Fruit fly (Drosophila melanogaster) whole organism, pupa: Measurements from ENCODE around the gene CG6126.

Experiments used
- CG10348 ChIP-seq: fragments of 200-800 bp; sonication (Bioruptor generic); IDR thresholded peaks from 2 replicates; pipeline ENCODE4 v1.3.6; 2022; ENCODE audit warnings: missing biosample characterization, missing genetic modification characterization
- CG12605 ChIP-seq: fragments of 200-800 bp; sonication (Bioruptor generic); IDR thresholded peaks from 2 replicates; pipeline ENCODE4 v1.3.6; 2022; ENCODE audit warnings: missing biosample characterization, missing genetic modification characterization
- CG13204 ChIP-seq: fragments of 200-800 bp; sonication (Bioruptor generic); optimal IDR thresholded peaks from 2 replicates; lab custom pipeline; 2018; ENCODE audit warnings: missing biosample characterization, mild to moderate bottlenecking, missing genetic modification characterization, moderate library complexity
- CG14655 ChIP-seq: fragments of 200-800 bp; sonication (Bioruptor generic); optimal IDR thresholded peaks from 3 replicates; lab custom pipeline; 2017; ENCODE audit warnings: mild to moderate bottlenecking, missing biosample characterization, missing genetic modification reagents, missing genetic modification characterization
- CG15710 ChIP-seq: fragments of 200-800 bp; sonication (Bioruptor generic); optimal IDR thresholded peaks from 2 replicates; lab custom pipeline; 2018; ENCODE audit warnings: missing biosample characterization, mild to moderate bottlenecking, missing genetic modification characterization, moderate library complexity
- CG17806 ChIP-seq: fragments of 200-800 bp; sonication (Bioruptor generic); optimal IDR thresholded peaks from 2 replicates; lab custom pipeline; 2018; ENCODE audit warnings: missing biosample characterization, mild to moderate bottlenecking, missing genetic modification characterization, moderate library complexity
- CG32121 ChIP-seq: fragments of 200-800 bp; sonication (Bioruptor generic); IDR thresholded peaks from 2 replicates; pipeline ENCODE4 v1.3.6; 2022; ENCODE audit warnings: missing biosample characterization, missing genetic modification characterization
- CG34367 ChIP-seq: fragments of 200-800 bp; sonication (Bioruptor generic); optimal IDR thresholded peaks from 2 replicates; lab custom pipeline; 2018; ENCODE audit warnings: missing biosample characterization, mild to moderate bottlenecking, missing genetic modification characterization
- CG4496 ChIP-seq: fragments of 200-800 bp; sonication (Bioruptor generic); IDR thresholded peaks from 3 replicates; pipeline ENCODE4 v1.3.6; 2022; ENCODE audit warnings: missing biosample characterization, missing genetic modification characterization
- CG8159 ChIP-seq: fragments of 200-800 bp; sonication (Bioruptor generic); optimal IDR thresholded peaks from 3 replicates; lab custom pipeline; 2018; ENCODE audit warnings: missing biosample characterization, mild to moderate bottlenecking, missing genetic modification characterization, moderate library complexity
- CG8301 ChIP-seq: fragments of 200-800 bp; sonication (Bioruptor generic); optimal IDR thresholded peaks from 2 replicates; lab custom pipeline; 2018; ENCODE audit warnings: missing biosample characterization, mild to moderate bottlenecking, missing genetic modification characterization
- CG9948 ChIP-seq: fragments of 200-800 bp; sonication (Bioruptor generic); optimal IDR thresholded peaks from 2 replicates; lab custom pipeline; 2018; ENCODE audit warnings: missing biosample characterization, mild to moderate bottlenecking, missing genetic modification characterization, moderate library complexity
- D1 ChIP-seq: fragments of 200-800 bp; sonication (Bioruptor generic); optimal IDR thresholded peaks from 2 replicates; lab custom pipeline; 2018; ENCODE audit warnings: missing biosample characterization, mild to moderate bottlenecking, missing genetic modification characterization, moderate library complexity
- EcR ChIP-seq: fragments of 200-800 bp; sonication (Bioruptor generic); optimal IDR thresholded peaks from 3 replicates; lab custom pipeline; 2019; ENCODE audit warnings: missing biosample characterization, missing genetic modification characterization, mild to moderate bottlenecking, moderate library complexity, missing genetic modification reagents
- Ets98B ChIP-seq: fragments of 200-800 bp; sonication (Bioruptor generic); IDR thresholded peaks from 2 replicates; pipeline ENCODE4 v1.3.6; 2022; ENCODE audit warnings: missing biosample characterization, missing genetic modification characterization
- Pif1A ChIP-seq: fragments of 200-800 bp; sonication (Bioruptor generic); optimal IDR thresholded peaks from 3 replicates; lab custom pipeline; 2016; ENCODE audit warnings: missing biosample characterization, missing genetic modification characterization
- Pif1B ChIP-seq: fragments of 200-800 bp; sonication (Bioruptor generic); optimal IDR thresholded peaks from 3 replicates; lab custom pipeline; 2016; ENCODE audit warnings: missing biosample characterization, missing genetic modification characterization
- Snoo ChIP-seq: fragments of 200-800 bp; sonication (Bioruptor generic); optimal IDR thresholded peaks from 3 replicates; lab custom pipeline; 2017; ENCODE audit warnings: missing biosample characterization, mild to moderate bottlenecking, missing genetic modification characterization, inconsistent platforms
- fd96Ca ChIP-seq: fragments of 200-800 bp; sonication (Bioruptor generic); IDR thresholded peaks from 3 replicates; pipeline ENCODE4 v1.3.6; 2022; ENCODE audit warnings: missing biosample characterization, missing genetic modification characterization
- gl ChIP-seq: fragments of 200-800 bp; sonication (Bioruptor generic); optimal IDR thresholded peaks from 2 replicates; lab custom pipeline; 2018; ENCODE audit warnings: missing biosample characterization, mild to moderate bottlenecking, missing genetic modification characterization
- rn ChIP-seq: fragments of 200-800 bp; sonication (Bioruptor generic); IDR thresholded peaks from 2 replicates; pipeline ENCODE4 v1.3.6; 2022; ENCODE audit warnings: missing biosample characterization, missing genetic modification characterization

Gene CG6126

dm6 chr3R:16223252-16224037 lies 20.6 kb upstream of the CG6126 start:
- 0 out of 2 replicates have a peak, but pooled peaks have one; percentile 17 for TF ChIP-seq rn
- TF ChIP-seq CG12605 (GFP tag; lab: Robert Waterston, UW), result no peak
- peak; percentile 36 for TF ChIP-seq Pif1A (GFP tag; lab: Kevin White, UChicago)
- TF ChIP-seq CG8159 (tag; lab: Kevin White, UChicago), result peak; percentile 91
- peak; percentile 92 for TF ChIP-seq CG13204
- no peak for TF ChIP-seq Snoo
- 0 out of 3 replicates have a peak, but pooled peaks have one; percentile 19 for TF ChIP-seq fd96Ca
- peak; percentile 93 for TF ChIP-seq CG8301 (tag; lab: Kevin White, UChicago)
- peak; percentile 89 for TF ChIP-seq D1 (tag; lab: Kevin White, UChicago)
- peak; percentile 25 for TF ChIP-seq Pif1B (GFP tag; lab: Kevin White, UChicago)
- TF ChIP-seq CG9948 (tag; lab: Kevin White, UChicago), result peak; percentile 91
- TF ChIP-seq Ets98B (GFP tag; lab: Robert Waterston, UW), result no peak; the same call in 1 of the 2 replicates
- no peak for TF ChIP-seq CG32121 (GFP tag; lab: Robert Waterston, UW)
- no peak for TF ChIP-seq CG10348 (GFP tag; lab: Robert Waterston, UW)
- TF ChIP-seq CG15710 (tag; lab: Kevin White, UChicago), result peak; percentile 81
- TF ChIP-seq CG34367 (tag; lab: Kevin White, UChicago), result peak; percentile 77
- peak; percentile 77 for TF ChIP-seq EcR (GFP tag; lab: Kevin White, UChicago)
- TF ChIP-seq CG17806 (tag; lab: Kevin White, UChicago), result peak; percentile 91
- 0 out of 3 replicates have a peak, but pooled peaks have one; percentile 34 for TF ChIP-seq CG4496
- peak; percentile 91 for TF ChIP-seq CG14655 (GFP tag; lab: Kevin White, UChicago)
- TF ChIP-seq gl, result peak; percentile 34

dm6 chr3R:16222300-16222903 lies 19.5 kb upstream of the CG6126 start:
- peak; percentile 98 for TF ChIP-seq CG8301 (tag; lab: Kevin White, UChicago)
- TF ChIP-seq gl, result peak; percentile 92
- TF ChIP-seq CG15710 (tag; lab: Kevin White, UChicago), result peak; percentile 94
- peak; percentile 99 for TF ChIP-seq Pif1A (GFP tag; lab: Kevin White, UChicago)
- TF ChIP-seq fd96Ca, result peak; percentile 100
- TF ChIP-seq Pif1B (GFP tag; lab: Kevin White, UChicago), result peak; percentile 99
- peak; percentile 93 for TF ChIP-seq CG9948 (tag; lab: Kevin White, UChicago)
- peak; percentile 87 for TF ChIP-seq Snoo
- TF ChIP-seq CG34367 (tag; lab: Kevin White, UChicago), result peak; percentile 94
- TF ChIP-seq EcR (GFP tag; lab: Kevin White, UChicago), result peak; percentile 84
- TF ChIP-seq CG32121 (GFP tag; lab: Robert Waterston, UW), result peak; percentile 100
- peak; percentile 97 for TF ChIP-seq CG17806 (tag; lab: Kevin White, UChicago)
- peak; percentile 96 for TF ChIP-seq CG14655 (GFP tag; lab: Kevin White, UChicago)
- peak; percentile 92 for TF ChIP-seq CG8159 (tag; lab: Kevin White, UChicago)
- TF ChIP-seq D1 (tag; lab: Kevin White, UChicago), result peak; percentile 47
- peak; percentile 99 for TF ChIP-seq CG12605 (GFP tag; lab: Robert Waterston, UW)
- peak; percentile 100 for TF ChIP-seq Ets98B (GFP tag; lab: Robert Waterston, UW)
- TF ChIP-seq CG4496, result peak; percentile 100
- TF ChIP-seq rn, result peak; percentile 98
- peak; percentile 84 for TF ChIP-seq CG13204
- TF ChIP-seq CG10348 (GFP tag; lab: Robert Waterston, UW), result peak; percentile 98
- TF ChIP-seq, all 21 proteins: peak for 21

dm6 chr3R:16221359-16222299 lies 18.7 kb upstream of the CG6126 start:
- TF ChIP-seq CG34367 (tag; lab: Kevin White, UChicago) (peak; percentile 67), CG13204 (peak; percentile 38), fd96Ca (no peak; the same call in 2 of the 3 replicates), CG8301 (tag; lab: Kevin White, UChicago) (peak; percentile 85), EcR (GFP tag; lab: Kevin White, UChicago) (peak; percentile 61), CG15710 (tag; lab: Kevin White, UChicago) (peak; percentile 89), Pif1A (GFP tag; lab: Kevin White, UChicago) (peak; percentile 67), CG17806 (tag; lab: Kevin White, UChicago) (peak; percentile 71), CG9948 (tag; lab: Kevin White, UChicago) (peak; percentile 92), gl (no peak), CG10348 (GFP tag; lab: Robert Waterston, UW) (peak; percentile 12; the same call in 1 of the 2 replicates), rn (peak; percentile 29), CG14655 (GFP tag; lab: Kevin White, UChicago) (peak; percentile 97), Ets98B (GFP tag; lab: Robert Waterston, UW) (no peak; the same call in 1 of the 2 replicates), Pif1B (GFP tag; lab: Kevin White, UChicago) (peak; percentile 42), CG32121 (GFP tag; lab: Robert Waterston, UW) (peak; percentile 71; the same call in 1 of the 2 replicates), D1 (tag; lab: Kevin White, UChicago) (peak; percentile 63), CG8159 (tag; lab: Kevin White, UChicago) (peak; percentile 91), CG4496 (peak; percentile 76), Snoo (peak; percentile 91), CG12605 (GFP tag; lab: Robert Waterston, UW) (peak; percentile 44)
